Worm (Caenorhabditis elegans) whole organism, early embryonic: ENCODE measurements around the gene T04C12.9.

Experiments used
- B0310.2 ChIP-seq: sonication (generic microtip); optimal IDR thresholded peaks from 2 replicates; lab custom pipeline; 2016; ENCODE audit warnings: mild to moderate bottlenecking, missing genetic modification characterization, missing compliant biosample characterization
- F13C5.2 ChIP-seq: sonication (generic microtip); optimal IDR thresholded peaks from 2 replicates; lab custom pipeline; 2017; ENCODE audit warnings: mild to moderate bottlenecking, missing genetic modification characterization, inconsistent platforms, missing compliant biosample characterization
- aly-1 ChIP-seq: sonication (generic microtip); optimal IDR thresholded peaks from 2 replicates; lab custom pipeline; 2016; ENCODE audit warnings: missing genetic modification characterization, missing compliant biosample characterization
- ama-1 ChIP-seq: fragments of 150-350 bp; optimal IDR thresholded peaks from 2 replicates; lab custom pipeline; 2014
- ceh-13 ChIP-seq: fragments of 200-800 bp; sonication (Bioruptor generic); optimal IDR thresholded peaks from 2 replicates; lab custom pipeline; 2018; ENCODE audit warnings: mild to moderate bottlenecking, missing genetic modification characterization, missing compliant biosample characterization
- ceh-36 ChIP-seq: sonication (generic microtip); optimal IDR thresholded peaks from 2 replicates; lab custom pipeline; 2016; ENCODE audit warnings: missing genetic modification characterization, inconsistent platforms, missing compliant biosample characterization
- ets-7 ChIP-seq: sonication (generic microtip); optimal IDR thresholded peaks from 2 replicates; lab custom pipeline; 2016; ENCODE audit warnings: missing genotype, missing genetic modification characterization, missing compliant biosample characterization
- flt-1 ChIP-seq: fragments of 200-800 bp; sonication (Bioruptor generic); IDR thresholded peaks from 2 replicates; pipeline ENCODE4 v1.3.6; 2022; ENCODE audit warnings: missing genetic modification characterization, missing compliant biosample characterization
- hmbx-1 ChIP-seq: sonication (generic microtip); optimal IDR thresholded peaks from 2 replicates; lab custom pipeline; 2016; ENCODE audit warnings: mild to moderate bottlenecking, missing genetic modification characterization, missing compliant biosample characterization
- hmg-4 ChIP-seq: fragments of 200-800 bp; sonication (Bioruptor generic); optimal IDR thresholded peaks from 2 replicates; lab custom pipeline; 2018; ENCODE audit warnings: mild to moderate bottlenecking, missing genetic modification characterization, missing compliant biosample characterization
- hnd-1 ChIP-seq: sonication (generic microtip); optimal IDR thresholded peaks from 2 replicates; lab custom pipeline; 2016; ENCODE audit warnings: missing genetic modification characterization, missing compliant biosample characterization
- pes-1 ChIP-seq: fragments of 200-800 bp; sonication (Bioruptor generic); IDR thresholded peaks from 2 replicates; pipeline ENCODE4 v1.3.6; 2022; ENCODE audit warnings: missing genetic modification reagents, missing genetic modification characterization, missing compliant biosample characterization
- scrt-1 ChIP-seq: fragments of 200-800 bp; sonication (Bioruptor generic); IDR thresholded peaks from 2 replicates; pipeline ENCODE4 v1.3.6; 2022; ENCODE audit warnings: missing genetic modification characterization, missing compliant biosample characterization
- sea-1 ChIP-seq: fragments of 200-800 bp; sonication (Bioruptor generic); conservative IDR thresholded peaks from 2 replicates; pipeline ENCODE4 v1.3.6; 2022; ENCODE audit warnings: missing genetic modification characterization, missing compliant biosample characterization
- tbx-11 ChIP-seq: fragments of 200-800 bp; sonication (Bioruptor generic); IDR thresholded peaks from 2 replicates; pipeline ENCODE4 v1.3.6; 2022; ENCODE audit warnings: missing genetic modification characterization, missing compliant biosample characterization
- tbx-37 ChIP-seq: fragments of 200-800 bp; sonication (Bioruptor generic); conservative IDR thresholded peaks from 2 replicates; pipeline ENCODE4 v1.3.6; 2022; ENCODE audit warnings: missing genetic modification reagents, missing genetic modification characterization, missing compliant biosample characterization
- tra-4 ChIP-seq: sonication (generic microtip); optimal IDR thresholded peaks from 2 replicates; lab custom pipeline; 2017; ENCODE audit warnings: missing genetic modification characterization, missing compliant biosample characterization

Gene T04C12.9

DNA sequence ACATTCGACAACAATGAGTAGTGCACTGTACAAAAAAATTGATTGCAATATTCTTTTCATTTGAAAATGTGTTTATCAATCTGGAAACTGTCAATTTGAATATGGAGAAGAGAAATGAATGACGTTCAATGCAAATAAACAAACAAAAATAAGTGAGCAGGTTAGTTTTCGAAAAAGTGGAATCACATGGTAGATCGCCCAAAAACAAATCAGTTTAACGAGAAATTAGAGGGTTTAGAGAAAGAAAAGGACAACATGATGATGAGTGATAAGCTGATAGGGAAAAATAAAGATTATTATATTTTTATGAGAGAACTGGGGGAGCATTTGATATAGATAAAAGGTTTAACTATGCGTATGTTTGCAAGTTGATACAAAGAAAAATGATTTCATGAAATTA lies 6.3 kb upstream of the T04C12.9 start, which contains the start of gene T04C12.8:
T04C12.8 (minus strand) TSS at position 82 of the 400 bp plus-strand sequence.
- TF ChIP-seq pes-1 (GFP tag; lab: Robert Waterston, UW) (no peak), F13C5.2 (tag; lab: Kevin White, UChicago) (no peak), tbx-11 (no peak), sea-1 (no peak), tra-4 (no peak), hmg-4 (no peak), ceh-36 (tag; lab: Kevin White, UChicago) (no peak), B0310.2 (no peak), hnd-1 (tag; lab: Kevin White, UChicago) (no peak)

DNA sequence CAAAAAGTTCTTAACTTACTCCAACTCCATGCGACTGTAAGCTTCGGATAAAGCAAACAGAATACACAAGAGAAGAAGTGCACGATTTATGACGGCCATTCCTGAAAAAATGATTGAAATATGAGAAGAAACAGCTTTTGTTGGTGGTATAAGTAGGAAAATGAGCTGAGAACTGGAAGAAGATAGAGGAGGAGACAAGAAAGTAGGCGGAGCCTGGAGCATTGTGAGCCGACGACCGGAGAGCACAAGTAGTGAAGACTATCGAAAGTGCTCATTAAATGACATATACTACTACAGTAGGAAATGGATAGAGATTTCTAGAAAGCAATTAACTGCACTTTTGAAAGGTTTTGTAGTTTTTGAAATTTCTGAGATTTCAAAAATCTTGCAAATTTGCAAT lies 2.5 kb upstream of the T04C12.9 start, which contains the start of gene nlp-80:
nlp-80 (minus strand) TSS at position 101 of the 400 bp plus-strand sequence.
- TF ChIP-seq hmbx-1 (no peak), aly-1 (no peak), tra-4 (no peak), tbx-11 (no peak), ets-7 (tag; lab: Kevin White, UChicago) (no peak), flt-1 (GFP tag; lab: Robert Waterston, UW) (no peak), scrt-1 (GFP tag; lab: Robert Waterston, UW) (no peak), tbx-37 (no peak), F13C5.2 (tag; lab: Kevin White, UChicago) (no peak), hmg-4 (no peak), B0310.2 (no peak), ceh-13 (GFP tag; lab: Kevin White, UChicago) (no peak), ceh-36 (tag; lab: Kevin White, UChicago) (no peak), ama-1 (lab: Kevin White, UChicago) (no peak), pes-1 (GFP tag; lab: Robert Waterston, UW) (no peak)

DNA sequence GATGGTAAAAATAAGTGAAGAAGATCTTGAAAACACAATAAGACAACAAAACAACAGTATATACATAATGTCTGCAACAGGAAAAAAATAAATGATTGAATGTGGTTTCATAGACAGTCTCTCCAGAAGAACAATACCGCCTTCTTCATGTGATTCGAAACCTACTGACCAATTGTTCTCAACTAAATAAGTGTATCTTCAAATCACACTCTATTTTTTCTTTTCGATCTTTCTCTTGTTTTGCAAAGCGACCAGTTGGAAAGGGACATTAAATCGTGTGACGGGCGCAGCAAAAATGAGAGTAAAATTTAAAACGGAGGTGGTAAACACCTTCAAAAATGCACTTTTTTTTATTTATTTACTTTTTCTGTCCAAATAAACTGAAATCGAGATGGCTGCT lies 1.1 kb downstream of the T04C12.9 start:
- TF ChIP-seq hnd-1 (tag; lab: Kevin White, UChicago): no peak
- no peak for TF ChIP-seq scrt-1 (GFP tag; lab: Robert Waterston, UW)
- TF ChIP-seq sea-1: no peak
- no peak for TF ChIP-seq aly-1
- no peak for TF ChIP-seq ceh-13 (GFP tag; lab: Kevin White, UChicago)
- TF ChIP-seq ceh-36 (tag; lab: Kevin White, UChicago): no peak
- no peak for TF ChIP-seq hmg-4
- no peak for TF ChIP-seq tbx-37
- TF ChIP-seq ama-1 (lab: Kevin White, UChicago): no peak
- no peak for TF ChIP-seq pes-1 (GFP tag; lab: Robert Waterston, UW)
- TF ChIP-seq tbx-11: no peak
- no peak for TF ChIP-seq B0310.2
- TF ChIP-seq F13C5.2 (tag; lab: Kevin White, UChicago): no peak
- TF ChIP-seq hmbx-1: no peak
- no peak for TF ChIP-seq ets-7 (tag; lab: Kevin White, UChicago)
- TF ChIP-seq flt-1 (GFP tag; lab: Robert Waterston, UW): no peak
- no peak for TF ChIP-seq tra-4

DNA sequence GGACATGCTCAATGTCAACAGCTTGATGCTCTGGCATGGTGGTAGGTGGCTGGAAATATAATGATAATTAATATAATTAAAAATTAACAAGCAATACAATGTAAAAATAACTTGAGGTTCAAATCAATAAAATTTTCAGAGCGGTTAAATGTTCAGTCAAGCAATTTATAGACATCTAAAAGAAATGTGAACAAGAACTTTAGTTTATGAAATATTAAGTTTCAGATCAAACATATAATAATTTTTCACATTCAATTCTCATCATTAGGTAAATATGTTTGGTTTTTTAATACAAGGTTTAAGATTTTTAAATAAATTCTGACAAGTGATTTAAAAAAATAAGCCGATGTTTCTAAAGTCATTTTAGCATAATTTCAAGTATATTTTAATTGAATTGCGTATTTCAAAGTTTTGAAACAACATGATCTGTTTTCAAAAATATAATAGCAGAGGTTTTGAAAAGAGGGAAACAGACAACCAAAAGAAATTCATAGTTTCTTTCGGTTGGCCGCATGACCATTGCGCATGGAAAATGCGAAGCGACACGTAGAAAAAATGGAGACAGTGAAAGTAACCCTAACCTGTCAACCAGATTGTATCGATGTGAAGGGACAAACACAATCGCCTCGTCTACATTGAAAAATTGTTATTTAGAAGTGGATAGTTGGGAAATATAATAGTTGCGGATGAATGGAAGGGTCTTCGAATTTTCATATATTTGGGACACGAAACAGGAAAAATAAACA lies 2.6 kb downstream of the T04C12.9 start, which contains the start of gene T04C12.11:
T04C12.11 (minus strand) TSS at position 51 of the 746 bp plus-strand sequence.
- TF ChIP-seq hmbx-1 (no peak), ceh-36 (tag; lab: Kevin White, UChicago) (no peak), tra-4 (no peak), hnd-1 (tag; lab: Kevin White, UChicago) (no peak), tbx-37 (no peak), ets-7 (tag; lab: Kevin White, UChicago) (no peak), aly-1 (no peak), F13C5.2 (tag; lab: Kevin White, UChicago) (no peak), ceh-13 (GFP tag; lab: Kevin White, UChicago) (no peak), flt-1 (GFP tag; lab: Robert Waterston, UW) (no peak), scrt-1 (GFP tag; lab: Robert Waterston, UW) (no peak), B0310.2 (no peak), sea-1 (no peak)

DNA sequence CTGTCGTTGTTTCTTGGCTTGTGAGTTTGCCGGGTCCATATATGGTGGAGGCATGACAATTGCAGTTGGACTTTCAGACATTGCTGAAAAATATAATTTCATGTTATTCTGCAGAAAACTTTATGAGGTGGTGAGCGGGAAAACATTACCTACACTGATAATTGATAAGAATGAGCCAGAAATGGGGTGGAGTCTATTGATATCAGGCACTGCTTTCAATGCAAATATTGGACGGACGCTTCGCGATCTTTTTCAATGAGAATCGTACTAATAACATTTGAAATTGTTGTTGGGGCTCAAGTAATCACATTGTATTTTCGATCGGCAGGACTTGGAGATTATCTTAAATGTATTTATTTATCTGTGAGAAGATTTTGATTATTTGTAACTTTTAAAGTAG lies 3.8 kb downstream of the T04C12.9 start, which contains the start of gene T04C12.1:
T04C12.1 (minus strand) TSS at position 90 of the 400 bp plus-strand sequence.
- no peak for TF ChIP-seq ets-7 (tag; lab: Kevin White, UChicago)
- TF ChIP-seq hmg-4: no peak
- no peak for TF ChIP-seq tra-4
- TF ChIP-seq ceh-36 (tag; lab: Kevin White, UChicago): no peak
- no peak for TF ChIP-seq scrt-1 (GFP tag; lab: Robert Waterston, UW)
- TF ChIP-seq ama-1 (lab: Kevin White, UChicago): no peak
- no peak for TF ChIP-seq aly-1
- TF ChIP-seq tbx-37: no peak
- no peak for TF ChIP-seq ceh-13 (GFP tag; lab: Kevin White, UChicago)
- TF ChIP-seq hmbx-1: no peak
- no peak for TF ChIP-seq pes-1 (GFP tag; lab: Robert Waterston, UW)

DNA sequence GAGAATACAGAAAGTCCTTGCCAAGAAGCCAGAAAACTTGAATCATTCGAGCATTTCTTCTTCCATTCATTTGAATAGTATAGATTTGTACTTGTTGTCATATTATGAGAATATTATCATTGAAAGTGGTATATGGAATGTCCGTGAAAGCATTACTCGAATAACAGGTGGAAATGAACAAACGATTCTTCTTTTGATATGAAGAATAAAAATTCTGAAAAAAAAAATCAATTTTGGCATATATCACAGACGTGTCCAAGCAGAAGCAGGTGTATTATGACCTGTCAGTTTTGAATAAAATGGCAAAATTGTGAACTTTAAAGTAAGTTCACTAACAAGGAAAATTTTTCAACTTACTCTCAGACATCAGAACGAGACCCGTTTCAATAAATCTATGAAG lies 6.0 kb downstream of the T04C12.9 start, which contains the start of gene srh-75:
srh-75 (minus strand) TSS at position 101 of the 400 bp plus-strand sequence.
- no peak for TF ChIP-seq scrt-1 (GFP tag; lab: Robert Waterston, UW)
- TF ChIP-seq pes-1 (GFP tag; lab: Robert Waterston, UW): no peak
- no peak for TF ChIP-seq aly-1
- TF ChIP-seq hnd-1 (tag; lab: Kevin White, UChicago): no peak
- no peak for TF ChIP-seq hmg-4
- no peak for TF ChIP-seq tbx-11
- no peak for TF ChIP-seq flt-1 (GFP tag; lab: Robert Waterston, UW)
- TF ChIP-seq ama-1 (lab: Kevin White, UChicago): no peak
- TF ChIP-seq sea-1: no peak
- no peak for TF ChIP-seq ceh-36 (tag; lab: Kevin White, UChicago)
- no peak for TF ChIP-seq tra-4
- TF ChIP-seq B0310.2: no peak
- TF ChIP-seq hmbx-1: no peak

DNA sequence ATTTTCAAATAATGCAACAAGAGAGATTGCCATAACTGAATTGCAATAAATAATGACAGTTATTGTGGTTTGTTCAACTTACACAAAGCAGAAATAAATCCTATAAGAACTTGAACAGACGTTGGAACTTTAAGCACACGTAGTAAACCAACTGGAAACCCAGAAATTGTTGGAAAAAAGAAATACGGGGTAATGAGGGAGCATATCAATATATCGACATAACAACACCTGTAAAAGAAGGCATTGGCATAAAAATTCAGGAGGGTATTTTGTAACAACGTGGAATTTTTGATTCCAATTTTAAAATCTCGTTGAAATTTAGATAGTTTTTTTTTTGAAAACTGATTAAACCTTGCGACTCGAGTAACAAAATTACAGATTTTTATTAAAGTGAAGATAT lies 6.5 kb downstream of the T04C12.9 start:
- TF ChIP-seq tbx-37 (no peak), hnd-1 (tag; lab: Kevin White, UChicago) (no peak), tbx-11 (no peak), hmg-4 (no peak), pes-1 (GFP tag; lab: Robert Waterston, UW) (no peak), tra-4 (no peak)
